Fruit fly (Drosophila melanogaster) Kc167 (cell line): Measurements from ENCODE around the gene CG11403.

ENCODE experiments used
- Myc ChIP-seq: fragments of >200 bp; optimal IDR thresholded peaks from 2 replicates; lab custom pipeline; 2017; ENCODE audit warnings: missing external identifiers
- Sin3A ChIP-seq: fragments of >200 bp; optimal IDR thresholded peaks from 2 replicates; lab custom pipeline; 2018; ENCODE audit warnings: missing external identifiers
- h ChIP-seq: fragments of >200 bp; optimal IDR thresholded peaks from 3 replicates; lab custom pipeline; 2018; ENCODE audit warnings: missing external identifiers
- insv ChIP-seq: fragments of >200 bp; optimal IDR thresholded peaks from 3 replicates; lab custom pipeline; 2018; ENCODE audit warnings: missing external identifiers
- psq ChIP-seq: fragments of >200 bp; optimal IDR thresholded peaks from 2 replicates; lab custom pipeline; 2017; ENCODE audit warnings: missing external identifiers
- ttk ChIP-seq: sonication (Bioruptor generic); optimal IDR thresholded peaks from 2 replicates; lab custom pipeline; 2017; ENCODE audit warnings: missing external identifiers

DNA sequence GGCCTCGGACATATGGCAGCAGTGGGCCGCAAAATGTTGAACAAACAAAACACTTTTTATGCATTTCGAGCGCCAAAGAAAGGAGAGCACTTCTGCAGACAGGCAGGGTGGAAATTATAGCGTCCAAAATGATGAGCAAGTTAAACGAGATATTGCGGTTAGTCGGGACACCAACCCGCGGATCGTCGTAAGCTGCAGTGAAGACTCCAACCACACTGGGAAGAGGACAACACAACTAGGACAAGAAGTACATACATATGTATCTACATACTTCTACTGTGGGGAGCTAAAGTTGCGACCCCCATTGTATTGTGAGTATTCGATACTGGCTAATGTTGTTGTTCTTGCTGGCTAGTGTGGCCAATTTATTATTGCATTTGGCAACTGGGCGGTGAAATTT is 46.5 kb upstream of the CG11403 start:
- TF ChIP-seq insv (lab: Kevin White, UChicago), result no peak
- no peak for TF ChIP-seq psq (lab: Kevin White, UChicago)
- no peak for TF ChIP-seq h (lab: Kevin White, UChicago)
- no peak for TF ChIP-seq Myc (lab: Kevin White, UChicago)
- TF ChIP-seq Sin3A (lab: Kevin White, UChicago), result no peak
- TF ChIP-seq ttk (lab: Kevin White, UChicago), result no peak
